Worm (Caenorhabditis elegans) whole organism, L4 larva: Measurements from ENCODE around the gene Y54G2A.48.
A peak's percentile ranks its signal among the peaks of the same experiment; 100 is the strongest.

Experiments
- F37D6.2 ChIP-seq: sonication (generic microtip); optimal IDR thresholded peaks from 2 replicates; lab custom pipeline; 2016; ENCODE audit warnings: mild to moderate bottlenecking, missing genetic modification characterization, missing compliant biosample characterization
- arid-1 ChIP-seq: fragments of 200-800 bp; sonication (Bioruptor generic); conservative IDR thresholded peaks from 2 replicates; pipeline ENCODE4 v1.3.6; 2022; ENCODE audit warnings: missing genetic modification reagents, missing genetic modification characterization, missing compliant biosample characterization
- ceh-82 ChIP-seq: sonication (generic microtip); optimal IDR thresholded peaks from 2 replicates; lab custom pipeline; 2017; ENCODE audit warnings: missing biosample characterization, missing genetic modification characterization
- daf-12 ChIP-seq: fragments of 150-350 bp; optimal IDR thresholded peaks from 2 replicates; lab custom pipeline; 2014; ENCODE audit warnings: missing biosample characterization, missing genetic modification reagents, missing genetic modification characterization
- lin-1 ChIP-seq: fragments of 200-800 bp; sonication (Bioruptor generic); IDR thresholded peaks from 2 replicates; pipeline ENCODE4 v1.3.6; 2022; ENCODE audit warnings: missing genetic modification reagents, missing genetic modification characterization, missing compliant biosample characterization
- lin-13 ChIP-seq: fragments of 150-350 bp; optimal IDR thresholded peaks from 2 replicates; lab custom pipeline; 2014; ENCODE audit warnings: missing biosample characterization, missing genetic modification reagents, missing genetic modification characterization
- lin-29 ChIP-seq: fragments of 200-800 bp; sonication (Bioruptor generic); IDR thresholded peaks from 2 replicates; pipeline ENCODE4 v1.3.6; 2022; ENCODE audit warnings: missing genetic modification reagents, missing genetic modification characterization, missing compliant biosample characterization
- nhr-10 ChIP-seq: fragments of 150-350 bp; optimal IDR thresholded peaks from 2 replicates; lab custom pipeline; 2014; ENCODE audit warnings: missing biosample characterization, missing genetic modification characterization
- nhr-111 ChIP-seq: fragments of 200-800 bp; sonication (Bioruptor generic); optimal IDR thresholded peaks from 2 replicates; lab custom pipeline; 2018; ENCODE audit warnings: mild to moderate bottlenecking, missing genetic modification characterization, missing compliant biosample characterization
- nhr-77 ChIP-seq: fragments of 150-350 bp; optimal IDR thresholded peaks from 2 replicates; lab custom pipeline; 2014; ENCODE audit warnings: missing biosample characterization, missing genetic modification characterization
- unc-39 ChIP-seq: sonication (generic microtip); optimal IDR thresholded peaks from 2 replicates; lab custom pipeline; 2017; ENCODE audit warnings: missing biosample characterization, missing genetic modification characterization

DNA sequence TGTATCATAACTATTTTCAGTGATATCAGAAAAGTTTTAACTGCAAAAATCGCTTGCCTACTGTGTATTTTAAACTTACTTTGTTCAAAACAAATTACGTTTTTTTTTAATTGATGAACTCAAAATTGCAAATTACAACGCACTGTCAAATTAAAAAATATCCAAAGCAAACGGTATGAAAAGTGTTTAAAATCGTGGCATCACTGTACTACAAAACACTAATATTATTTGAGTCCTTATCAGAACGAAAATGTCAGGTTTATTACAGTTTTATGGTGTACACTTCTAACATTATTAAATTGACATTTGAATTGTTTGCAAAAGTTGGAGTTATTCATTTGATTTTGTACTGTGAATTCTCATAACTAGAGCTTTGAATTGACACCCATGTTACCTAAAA is 8.8 kb upstream of the Y54G2A.48 start, which contains the start of gene clec-83:
- TF ChIP-seq ceh-82 (tag; lab: Kevin White, UChicago) (no peak), F37D6.2 (tag; lab: Kevin White, UChicago) (no peak), lin-13 (no peak), nhr-111 (no peak), nhr-77 (tag; lab: Kevin White, UChicago) (peak; percentile 19), arid-1 (GFP tag; lab: Robert Waterston, UW) (no peak), lin-1 (no peak), daf-12 (no peak), lin-29 (GFP tag; lab: Robert Waterston, UW) (no peak), unc-39 (tag; lab: Kevin White, UChicago) (no peak), nhr-10 (tag; lab: Kevin White, UChicago) (no peak)
